Worm (Caenorhabditis elegans): ENCODE measurements around the gene cest-2.3.
A peak's percentile ranks its signal among the peaks of the same experiment; 100 is the strongest.

cest-2.3 gene

DNA sequence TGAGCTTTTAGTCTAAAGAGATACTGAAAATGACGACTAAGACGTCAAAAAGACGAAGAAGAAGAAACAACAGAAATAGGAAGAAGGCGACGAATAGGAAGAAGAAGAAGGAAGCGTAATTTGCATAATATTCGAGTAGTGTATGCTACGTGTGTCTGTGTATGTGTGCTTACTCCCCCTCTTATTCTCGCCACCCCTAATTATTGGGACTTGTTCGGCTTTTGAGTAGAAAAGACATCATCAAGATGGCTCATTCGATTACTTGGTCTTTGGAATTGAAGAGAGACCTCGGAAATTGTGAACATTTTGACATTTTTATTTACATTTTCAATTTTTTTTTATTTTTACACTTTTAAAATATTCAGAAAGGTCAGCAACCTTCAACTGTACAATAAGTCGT lies 52.5 kb downstream of the cest-2.3 start:
- TF ChIP-seq tbx-2 (tag; optimal IDR thresholded peaks at IDR 0.05): no peak
- TF ChIP-seq lin-14 (GFP tag; optimal IDR thresholded peaks at IDR 0.05): peak; percentile 44

DNA sequence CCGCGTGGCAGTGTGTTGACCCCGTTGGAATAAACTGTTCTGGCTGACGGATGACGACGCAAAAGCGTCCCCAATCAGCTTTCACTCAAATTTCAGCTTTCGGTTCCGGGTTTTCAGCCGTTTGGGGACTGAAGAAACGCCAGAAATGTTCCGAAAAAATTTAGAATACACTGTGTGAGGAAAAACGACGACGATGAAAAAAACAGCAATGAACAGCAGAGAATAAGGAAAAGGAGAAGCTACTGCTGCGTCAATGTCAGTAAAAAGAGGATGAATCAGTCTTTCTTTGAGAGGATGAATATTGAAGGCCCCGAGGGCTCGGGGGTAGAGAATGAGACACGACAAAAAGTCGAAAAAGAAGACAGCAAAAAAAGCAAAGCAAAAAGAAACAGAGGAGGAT lies 53.9 kb downstream of the cest-2.3 start:
- TF ChIP-seq sup-37 (GFP tag; optimal IDR thresholded peaks at IDR 0.05): no peak
- no peak for TF ChIP-seq F16B12.6 (tag; optimal IDR thresholded peaks at IDR 0.05)
- TF ChIP-seq C04F5.9 (tag; optimal IDR thresholded peaks at IDR 0.05): no peak
- no peak for TF ChIP-seq efl-1 (optimal IDR thresholded peaks at IDR 0.05)
- peak in 1 of 2 experiments; percentile 88 for TF ChIP-seq efl-1 (GFP tag; optimal IDR thresholded peaks at IDR 0.05 in 1 of 2)
- TF ChIP-seq C34B4.2 (tag; optimal IDR thresholded peaks at IDR 0.05): no peak
- TF ChIP-seq lir-3 (tag; optimal IDR thresholded peaks at IDR 0.05; ENCODE audit: poor library complexity): no peak
- TF ChIP-seq lin-14 (GFP tag; optimal IDR thresholded peaks at IDR 0.05): peak; percentile 9
- no peak for TF ChIP-seq unc-130 (tag; optimal IDR thresholded peaks at IDR 0.05)
- peak; percentile 41 for TF ChIP-seq pax-3 (tag; optimal IDR thresholded peaks at IDR 0.05)

DNA sequence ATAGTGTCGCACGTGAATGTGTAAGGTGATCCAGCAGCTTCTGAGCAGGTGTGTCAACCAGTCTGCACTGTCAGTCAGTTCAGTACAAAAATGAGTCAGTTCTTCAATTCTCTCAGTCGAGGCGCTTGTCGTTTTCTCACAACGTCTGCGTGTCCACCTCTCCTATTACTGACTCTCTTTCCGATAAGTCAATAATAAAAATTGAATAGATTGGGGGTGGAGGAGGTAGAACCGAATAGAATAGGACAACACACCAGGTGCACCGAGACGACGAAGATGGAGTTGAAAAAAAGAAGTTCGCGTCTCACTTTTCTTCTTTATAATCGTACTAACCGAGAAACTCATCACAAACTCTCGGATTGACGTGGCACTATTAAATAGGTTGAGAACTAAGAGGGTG lies 54.9 kb downstream of the cest-2.3 start:
- TF ChIP-seq lin-35 (GFP tag; optimal IDR thresholded peaks at IDR 0.05) (peak in 1 of 2 experiments; percentile 7), zip-4 (GFP tag; optimal IDR thresholded peaks at IDR 0.05) (no peak), unc-62 (GFP tag; optimal IDR thresholded peaks at IDR 0.05) (no peak), lin-14 (GFP tag; optimal IDR thresholded peaks at IDR 0.05) (peak; percentile 37), mep-1 (tag; optimal IDR thresholded peaks at IDR 0.05) (no peak), nhr-12 (tag; optimal IDR thresholded peaks at IDR 0.05) (no peak), efl-1 (optimal IDR thresholded peaks at IDR 0.05) (no peak), efl-1 (GFP tag; optimal IDR thresholded peaks at IDR 0.05 in 1 of 2) (peak in 1 of 2 experiments; percentile 83), ceh-63 (GFP tag; optimal IDR thresholded peaks at IDR 0.05) (no peak), C16A3.4 (tag; optimal IDR thresholded peaks at IDR 0.05) (no peak)

DNA sequence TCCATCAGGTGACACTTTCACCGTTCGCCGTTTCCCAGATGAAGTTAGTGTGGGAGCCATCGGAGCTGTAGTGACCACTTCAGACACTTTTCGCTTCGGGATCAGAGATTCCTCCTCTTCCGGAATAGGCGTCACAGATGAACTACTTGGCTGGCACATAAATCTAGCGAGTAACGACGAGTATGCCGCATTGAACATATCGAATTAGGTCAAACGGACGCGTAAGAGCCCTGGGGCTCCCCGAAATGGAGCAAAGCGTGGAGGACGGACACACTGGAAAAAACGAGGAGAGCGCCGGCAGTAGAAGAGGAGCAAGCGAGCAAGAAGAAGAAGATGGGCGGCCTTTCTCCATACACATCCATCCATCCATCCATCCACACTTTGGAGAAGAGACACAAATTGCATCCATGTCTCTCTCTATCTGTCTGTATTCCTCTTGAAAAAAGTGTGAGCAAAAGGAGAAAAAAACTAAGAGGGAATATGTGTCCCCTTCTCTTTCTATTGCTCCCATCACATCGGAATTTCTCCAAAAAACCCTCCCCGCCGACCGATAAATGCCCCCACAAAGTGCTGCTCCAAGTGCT lies 56.3 kb downstream of the cest-2.3 start:
- TF ChIP-seq ceh-82 (tag; optimal IDR thresholded peaks at IDR 0.05) (peak in 1 of 3 experiments; percentile 27), fkh-8 (tag; optimal IDR thresholded peaks at IDR 0.05) (no peak), swsn-7 (tag; optimal IDR thresholded peaks at IDR 0.05) (no peak), dsc-1 (tag; optimal IDR thresholded peaks at IDR 0.05) (no peak), snpc-4 (tag; optimal IDR thresholded peaks at IDR 0.05) (no peak), egl-13 (tag; optimal IDR thresholded peaks at IDR 0.05) (no peak), fkh-10 (GFP tag; optimal IDR thresholded peaks at IDR 0.05) (peak; percentile 3), lin-14 (GFP tag; optimal IDR thresholded peaks at IDR 0.05) (peak; percentile 57), sptf-1 (tag; optimal IDR thresholded peaks at IDR 0.05) (no peak), ama-1 (optimal IDR thresholded peaks at IDR 0.05) (no peak), nhr-85 (tag) (no peak), pax-3 (tag; optimal IDR thresholded peaks at IDR 0.05) (no peak), ztf-11 (tag; optimal IDR thresholded peaks at IDR 0.05) (no peak), nhr-47 (tag; optimal IDR thresholded peaks at IDR 0.05) (no peak), snu-23 (GFP tag; optimal IDR thresholded peaks at IDR 0.05) (no peak), efl-3 (GFP tag; optimal IDR thresholded peaks at IDR 0.05) (no peak), ceh-88 (GFP tag; IDR thresholded peaks at IDR 0.05) (no peak), egl-27 (tag; optimal IDR thresholded peaks at IDR 0.05) (no peak), skn-1 (tag; optimal IDR thresholded peaks at IDR 0.05) (no peak), fkh-4 (tag; optimal IDR thresholded peaks at IDR 0.05; ENCODE audit: borderline replicate concordance) (no peak), lin-15B (tag; optimal IDR thresholded peaks at IDR 0.05) (no peak), nhr-71 (tag; optimal IDR thresholded peaks at IDR 0.05) (no peak), dpl-1 (GFP tag; optimal IDR thresholded peaks at IDR 0.05) (no peak)
